Worm (Caenorhabditis elegans): ENCODE data around the gene W02B12.1.

Gene W02B12.1

DNA sequence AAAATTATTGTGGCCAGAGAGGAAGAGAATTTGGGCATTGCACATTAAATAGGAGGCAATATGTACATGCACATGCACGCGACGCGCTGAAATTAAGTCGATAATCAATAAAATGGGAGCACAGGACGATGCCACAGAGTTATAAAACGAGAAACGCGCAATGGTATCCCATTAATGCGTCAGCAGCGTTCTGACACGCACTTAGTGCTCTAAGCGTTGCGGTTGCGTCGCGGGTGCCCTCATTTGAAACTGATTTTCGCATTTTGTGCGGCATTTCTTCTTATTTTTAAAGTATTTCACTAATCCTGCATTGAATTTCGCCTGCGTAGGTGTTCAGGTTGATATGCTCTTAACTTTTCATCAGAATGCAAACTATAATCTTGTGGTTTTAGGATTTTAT lies 4.2 kb downstream of the W02B12.1 start, which contains the start of gene rsp-1:
Gene rsp-1, plus strand, starts transcription at position 338 of the 400 bp plus-strand sequence.
- TF ChIP-seq C38D4.7 (GFP tag; optimal IDR thresholded peaks at IDR 0.05): no peak
- TF ChIP-seq pros-1 (tag; optimal IDR thresholded peaks at IDR 0.05): no peak
- TF ChIP-seq fkh-10 (GFP tag; optimal IDR thresholded peaks at IDR 0.05): peak; percentile 13
- peak; percentile 45 for TF ChIP-seq syd-9 (tag; optimal IDR thresholded peaks at IDR 0.05)
- peak; percentile 23 for TF ChIP-seq unc-86 (tag; optimal IDR thresholded peaks at IDR 0.05)
- TF ChIP-seq dve-1 (tag; optimal IDR thresholded peaks at IDR 0.05): peak; percentile 67
- no peak for TF ChIP-seq elt-4 (tag; optimal IDR thresholded peaks at IDR 0.05)
- peak; percentile 8 for TF ChIP-seq T23F11.4 (GFP tag; optimal IDR thresholded peaks at IDR 0.05)
- TF ChIP-seq ceh-19 (GFP tag; optimal IDR thresholded peaks at IDR 0.05): no peak
- TF ChIP-seq K02D7.2 (tag; optimal IDR thresholded peaks at IDR 0.05): no peak
- TF ChIP-seq C08G9.2 (tag; optimal IDR thresholded peaks at IDR 0.05): peak; percentile 19
- TF ChIP-seq mec-3 (tag; optimal IDR thresholded peaks at IDR 0.05; ENCODE audit: borderline replicate concordance): no peak
- TF ChIP-seq elt-2 (tag; optimal IDR thresholded peaks at IDR 0.05): peak; percentile 51
- no peak for TF ChIP-seq npax-4 (tag; optimal IDR thresholded peaks at IDR 0.05)
- no peak for TF ChIP-seq eyg-1 (tag; optimal IDR thresholded peaks at IDR 0.05)
- TF ChIP-seq lim-6 (tag; optimal IDR thresholded peaks at IDR 0.05): peak; percentile 55
- peak; percentile 37 for TF ChIP-seq Y22D7AL.16 (tag; optimal IDR thresholded peaks at IDR 0.05)
- no peak for TF ChIP-seq pax-1 (tag; optimal IDR thresholded peaks at IDR 0.05)
- TF ChIP-seq ceh-22 (tag; optimal IDR thresholded peaks at IDR 0.05): no peak
- TF ChIP-seq ceh-48 (tag; optimal IDR thresholded peaks at IDR 0.05): peak; percentile 88
- peak; percentile 36 for TF ChIP-seq ceh-6 (GFP tag; optimal IDR thresholded peaks at IDR 0.05)
- TF ChIP-seq sox-4 (tag; optimal IDR thresholded peaks at IDR 0.05): peak; percentile 19
- peak; percentile 77 for TF ChIP-seq tbx-2 (tag; optimal IDR thresholded peaks at IDR 0.05)
- TF ChIP-seq ceh-30 (tag; optimal IDR thresholded peaks at IDR 0.05): peak; percentile 47
- TF ChIP-seq ceh-2 (tag; optimal IDR thresholded peaks at IDR 0.05): peak; percentile 43
- TF ChIP-seq ceh-24 (tag; optimal IDR thresholded peaks at IDR 0.05): no peak
- TF ChIP-seq odd-2 (tag; optimal IDR thresholded peaks at IDR 0.05): no peak
- no peak for TF ChIP-seq hlh-6 (tag; optimal IDR thresholded peaks at IDR 0.05)
- peak; percentile 18 for TF ChIP-seq ets-4 (tag; optimal IDR thresholded peaks at IDR 0.05)
- TF ChIP-seq tbx-7 (tag; optimal IDR thresholded peaks at IDR 0.05): no peak
- TF ChIP-seq gmeb-2 (tag; optimal IDR thresholded peaks at IDR 0.05): peak; percentile 35
- TF ChIP-seq ztf-16 (tag; optimal IDR thresholded peaks at IDR 0.05): peak; percentile 55
- peak; percentile 81 for TF ChIP-seq unc-42 (tag; optimal IDR thresholded peaks at IDR 0.05)
- TF ChIP-seq zip-5 (tag; optimal IDR thresholded peaks at IDR 0.05): no peak
- no peak for TF ChIP-seq hlh-8 (tag; optimal IDR thresholded peaks at IDR 0.05)
- TF ChIP-seq ama-1 (optimal IDR thresholded peaks at IDR 0.05): no peak
- TF ChIP-seq pat-9 (tag; optimal IDR thresholded peaks at IDR 0.05): peak; percentile 49
- TF ChIP-seq K09A11.1 (tag; optimal IDR thresholded peaks at IDR 0.05; ENCODE audit: insufficient read depth): peak; percentile 11
- peak; percentile 42 for TF ChIP-seq pag-3 (tag; optimal IDR thresholded peaks at IDR 0.05; ENCODE audit: borderline replicate concordance)
- no peak for TF ChIP-seq hlh-13 (GFP tag; optimal IDR thresholded peaks at IDR 0.05)
- no peak for TF ChIP-seq dmd-4 (tag; optimal IDR thresholded peaks at IDR 0.05; ENCODE audit: borderline replicate concordance)
- TF ChIP-seq fkh-6 (tag; optimal IDR thresholded peaks at IDR 0.05): peak; percentile 33
- no peak for TF ChIP-seq ceh-9 (tag; optimal IDR thresholded peaks at IDR 0.05)
- no peak for TF ChIP-seq lin-11 (tag; optimal IDR thresholded peaks at IDR 0.05)
- TF ChIP-seq pha-2 (tag; optimal IDR thresholded peaks at IDR 0.05): peak; percentile 33
- TF ChIP-seq ttx-3 (tag; optimal IDR thresholded peaks at IDR 0.05): no peak
- peak; percentile 6 for TF ChIP-seq che-1 (tag; optimal IDR thresholded peaks at IDR 0.05)
- peak; percentile 71 for TF ChIP-seq rnt-1 (tag; optimal IDR thresholded peaks at IDR 0.05)
- TF ChIP-seq ceh-14 (tag; optimal IDR thresholded peaks at IDR 0.05): peak; percentile 48
- peak; percentile 46 for TF ChIP-seq sdc-2 (tag; optimal IDR thresholded peaks at IDR 0.05)
- peak; percentile 17 for TF ChIP-seq hlh-30 (tag; optimal IDR thresholded peaks at IDR 0.05; ENCODE audit: insufficient read depth)
- no peak for TF ChIP-seq ahr-1 (tag; optimal IDR thresholded peaks at IDR 0.05)
- TF ChIP-seq ceh-31 (tag; optimal IDR thresholded peaks at IDR 0.05): peak; percentile 78
- no peak for TF ChIP-seq pqm-1 (tag; optimal IDR thresholded peaks at IDR 0.05)
